Worm (Caenorhabditis elegans) whole organism, L4/young adult: ENCODE data around the gene unc-10.

Source experiments
- W03F9.2 ChIP-seq: fragments of 150-350 bp; optimal IDR thresholded peaks from 2 replicates; lab custom pipeline; 2014; ENCODE audit warnings: missing biosample characterization, missing genetic modification characterization
- dao-5 ChIP-seq: sonication (generic microtip); optimal IDR thresholded peaks from 2 replicates; lab custom pipeline; 2016; ENCODE audit warnings: missing genotype, missing genetic modification characterization, moderate library complexity, missing compliant biosample characterization
- him-1 ChIP-seq: sonication (generic microtip); optimal IDR thresholded peaks from 2 replicates; lab custom pipeline; 2016; ENCODE audit warnings: missing genotype, missing genetic modification reagents, missing genetic modification characterization, missing compliant biosample characterization

- TF ChIP-seq him-1 (tag; lab: Kevin White, UChicago): no peak
- TF ChIP-seq W03F9.2 (tag; lab: Kevin White, UChicago): no peak
- no peak for TF ChIP-seq dao-5 (tag; lab: Kevin White, UChicago)
Observed at ce11 chrX:7306434-7306833, 26.3 kb upstream of the unc-10 start.
